Fruit fly (Drosophila melanogaster): Measurements from ENCODE around the gene Cpr64Ac.

Gene Cpr64Ac

dm6 chr3L:4177981-4178562, 34.6 kb downstream of the Cpr64Ac start, which contains the start of gene Teh4 (continued):
- TF ChIP-seq net (GFP tag; optimal IDR thresholded peaks at IDR 0.05) (peak; percentile 5), CG4318 (GFP tag; optimal IDR thresholded peaks at IDR 0.05) (no peak), CG9139 (GFP tag; optimal IDR thresholded peaks at IDR 0.05) (peak; percentile 44)

- TF ChIP-seq lz (GFP tag; optimal IDR thresholded peaks at IDR 0.05): no peak
- no peak for TF ChIP-seq Eip93F (GFP tag; optimal IDR thresholded peaks at IDR 0.05)
- TF ChIP-seq Smox (GFP tag; optimal IDR thresholded peaks at IDR 0.05): no peak
- no peak for TF ChIP-seq net (GFP tag; optimal IDR thresholded peaks at IDR 0.05)
- no peak for TF ChIP-seq Blimp-1 (GFP tag; optimal IDR thresholded peaks at IDR 0.05)
- no peak for TF ChIP-seq topi (GFP tag; optimal IDR thresholded peaks at IDR 0.05)
- TF ChIP-seq spab (GFP tag; optimal IDR thresholded peaks at IDR 0.05): no peak
- TF ChIP-seq CG31627 (GFP tag; optimal IDR thresholded peaks at IDR 0.05): no peak
- no peak for TF ChIP-seq vri (GFP tag; optimal IDR thresholded peaks at IDR 0.05)
- TF ChIP-seq CG10631 (GFP tag; optimal IDR thresholded peaks at IDR 0.05): no peak
These were observed 39.1 kb downstream of the Cpr64Ac start, which contains the start of gene CG18675 for dm6 chr3L:4173584-4173983. TSS of gene CG18675 (plus strand) at chr3L:4173884.

- TF ChIP-seq Sox15 (GFP tag; optimal IDR thresholded peaks at IDR 0.05) (no peak), Hr39 (GFP tag; optimal IDR thresholded peaks at IDR 0.05) (peak; percentile 4), salr (GFP tag; optimal IDR thresholded peaks at IDR 0.05) (no peak), pdm3 (GFP tag; optimal IDR thresholded peaks at IDR 0.05) (peak; percentile 2), topi (GFP tag; optimal IDR thresholded peaks at IDR 0.05) (no peak), esn (GFP tag; optimal IDR thresholded peaks at IDR 0.05) (peak; percentile 37), CG31627 (GFP tag; optimal IDR thresholded peaks at IDR 0.05) (peak; percentile 24), Hr38 (GFP tag; optimal IDR thresholded peaks at IDR 0.05) (no peak), net (GFP tag; optimal IDR thresholded peaks at IDR 0.05) (peak; percentile 13), CG6163 (GFP tag; IDR thresholded peaks at IDR 0.05) (0 out of 3 replicates have a peak, but pooled peaks have one; percentile 14), ss (GFP tag; optimal IDR thresholded peaks at IDR 0.05) (peak in 1 of 2 experiments; percentile 8), Ets21C (GFP tag; optimal IDR thresholded peaks at IDR 0.05) (no peak), Met (GFP tag; optimal IDR thresholded peaks at IDR 0.05) (peak; percentile 33), CG8319 (GFP tag; optimal IDR thresholded peaks at IDR 0.05) (no peak), Ets96B (tag; optimal IDR thresholded peaks at IDR 0.05) (peak; percentile 38), fd59A (GFP tag; optimal IDR thresholded peaks at IDR 0.05) (no peak), CG6854 (GFP tag; optimal IDR thresholded peaks at IDR 0.05) (peak; percentile 51), Eip93F (GFP tag; optimal IDR thresholded peaks at IDR 0.05) (no peak), CG7368 (GFP tag; optimal IDR thresholded peaks at IDR 0.05) (no peak), CG15336 (GFP tag; IDR thresholded peaks at IDR 0.05) (no peak), spab (GFP tag; optimal IDR thresholded peaks at IDR 0.05) (no peak), Eip75B (GFP tag; optimal IDR thresholded peaks at IDR 0.05) (no peak), CG8632 (GFP tag; optimal IDR thresholded peaks at IDR 0.05) (no peak), CG6808 (GFP tag; optimal IDR thresholded peaks at IDR 0.05) (no peak), Smox (GFP tag; optimal IDR thresholded peaks at IDR 0.05) (peak; percentile 39), fd85E (GFP tag; optimal IDR thresholded peaks at IDR 0.05) (no peak), CG16779 (tag; optimal IDR thresholded peaks at IDR 0.05) (no peak), dsx (GFP tag; optimal IDR thresholded peaks at IDR 0.05; ENCODE audit: poor library complexity, severe bottlenecking) (peak; percentile 76), Gug (GFP tag; IDR thresholded peaks at IDR 0.05) (0 out of 2 replicates have a peak, but pooled peaks have one; percentile 9), Sox14 (GFP tag; optimal IDR thresholded peaks at IDR 0.05) (peak; percentile 18), eg (GFP tag; IDR thresholded peaks at IDR 0.05) (peak; percentile 45; the same call in 2 of the 3 replicates), CG8119 (GFP tag; IDR thresholded peaks at IDR 0.05) (no peak), CG9139 (GFP tag; optimal IDR thresholded peaks at IDR 0.05) (no peak), cyc (GFP tag; optimal IDR thresholded peaks at IDR 0.05) (peak; percentile 41), CG6276 (GFP tag; optimal IDR thresholded peaks at IDR 0.05) (no peak), CG6792 (GFP tag; optimal IDR thresholded peaks at IDR 0.05) (no peak), Sox102F (GFP tag; optimal IDR thresholded peaks at IDR 0.05) (no peak), CG34406 (GFP tag; optimal IDR thresholded peaks at IDR 0.05) (no peak), Hr4 (GFP tag; optimal IDR thresholded peaks at IDR 0.05) (no peak), CG32006 (GFP tag; optimal IDR thresholded peaks at IDR 0.05) (no peak)
These were observed 42.6 kb downstream of the Cpr64Ac start, which contains the start of gene Ero1L for dm6 chr3L:4169957-4170651. TSS of gene Ero1L (plus strand) at chr3L:4170404.
